Worm (Caenorhabditis elegans) whole organism, late embryonic: ENCODE data around the gene him-10.

Experiments used
- C08G9.2 ChIP-seq: sonication (generic microtip); optimal IDR thresholded peaks from 2 replicates; lab custom pipeline; 2016; ENCODE audit warnings: mild to moderate bottlenecking, missing genetic modification characterization, moderate library complexity, missing compliant biosample characterization
- C38D4.7 ChIP-seq: fragments of 200-800 bp; sonication (Bioruptor generic); optimal IDR thresholded peaks from 2 replicates; lab custom pipeline; 2018; ENCODE audit warnings: mild to moderate bottlenecking, missing genetic modification characterization, moderate library complexity, missing compliant biosample characterization
- K02D7.2 ChIP-seq: sonication (generic microtip); optimal IDR thresholded peaks from 2 replicates; lab custom pipeline; 2017; ENCODE audit warnings: mild to moderate bottlenecking, missing genetic modification characterization, missing compliant biosample characterization
- K09A11.1 ChIP-seq: sonication (generic microtip); optimal IDR thresholded peaks from 2 replicates; lab custom pipeline; 2017; ENCODE audit warnings: antibody characterized with exemption, mild to moderate bottlenecking, missing genetic modification characterization, missing compliant biosample characterization; ENCODE audit not compliant: insufficient read depth
- T23F11.4 ChIP-seq: fragments of 200-800 bp; sonication (Bioruptor generic); optimal IDR thresholded peaks from 2 replicates; lab custom pipeline; 2018; ENCODE audit warnings: mild to moderate bottlenecking, missing genetic modification characterization, missing compliant biosample characterization
- Y22D7AL.16 ChIP-seq: sonication (generic microtip); optimal IDR thresholded peaks from 2 replicates; lab custom pipeline; 2016; ENCODE audit warnings: missing genetic modification characterization, missing compliant biosample characterization
- ceh-14 ChIP-seq: sonication (generic microtip); optimal IDR thresholded peaks from 2 replicates; lab custom pipeline; 2016; ENCODE audit warnings: missing genotype, missing genetic modification characterization, missing compliant biosample characterization
- ceh-22 ChIP-seq: sonication (generic microtip); optimal IDR thresholded peaks from 2 replicates; lab custom pipeline; 2017; ENCODE audit warnings: missing biosample characterization, missing genetic modification characterization
- ceh-30 ChIP-seq: fragments of 150-350 bp; optimal IDR thresholded peaks from 2 replicates; lab custom pipeline; 2014; ENCODE audit warnings: missing biosample characterization, missing genetic modification characterization
- ceh-31 ChIP-seq: sonication (generic microtip); optimal IDR thresholded peaks from 2 replicates; lab custom pipeline; 2016; ENCODE audit warnings: missing genetic modification characterization, missing compliant biosample characterization
- ceh-45 ChIP-seq: fragments of 200-800 bp; sonication (Bioruptor generic); IDR thresholded peaks from 2 replicates; pipeline ENCODE4 v1.3.6; 2022; ENCODE audit warnings: missing genetic modification reagents, missing genetic modification characterization, missing compliant biosample characterization
- ceh-6 ChIP-seq: fragments of 200-800 bp; sonication (Bioruptor generic); optimal IDR thresholded peaks from 2 replicates; lab custom pipeline; 2018; ENCODE audit warnings: mild to moderate bottlenecking, missing genetic modification characterization, missing compliant biosample characterization
- ceh-9 ChIP-seq: sonication (generic microtip); optimal IDR thresholded peaks from 2 replicates; lab custom pipeline; 2016; ENCODE audit warnings: mild to moderate bottlenecking, missing genetic modification characterization, inconsistent platforms, missing compliant biosample characterization
- dmd-4 ChIP-seq: sonication (generic microtip); optimal IDR thresholded peaks from 2 replicates; lab custom pipeline; 2016; ENCODE audit warnings: borderline replicate concordance, missing genetic modification characterization, missing compliant biosample characterization
- ets-4 ChIP-seq: sonication (generic microtip); optimal IDR thresholded peaks from 2 replicates; lab custom pipeline; 2016; ENCODE audit warnings: missing genetic modification characterization, missing compliant biosample characterization
- fax-1 ChIP-seq: sonication (generic microtip); optimal IDR thresholded peaks from 2 replicates; lab custom pipeline; 2016; ENCODE audit warnings: missing genotype, missing genetic modification characterization, missing compliant biosample characterization
- gmeb-2 ChIP-seq: sonication (generic microtip); optimal IDR thresholded peaks from 2 replicates; lab custom pipeline; 2016; ENCODE audit warnings: missing genetic modification characterization, inconsistent platforms, missing compliant biosample characterization
- hlh-13 ChIP-seq: fragments of 200-800 bp; sonication (Bioruptor generic); optimal IDR thresholded peaks from 2 replicates; lab custom pipeline; 2018; ENCODE audit warnings: mild to moderate bottlenecking, missing genetic modification characterization, missing compliant biosample characterization
- hlh-6 ChIP-seq: sonication (generic microtip); optimal IDR thresholded peaks from 2 replicates; lab custom pipeline; 2016; ENCODE audit warnings: missing genotype, missing genetic modification characterization, missing compliant biosample characterization
- mec-3 ChIP-seq: sonication (generic microtip); optimal IDR thresholded peaks from 2 replicates; lab custom pipeline; 2016; ENCODE audit warnings: borderline replicate concordance, missing genetic modification characterization, missing compliant biosample characterization
- nfya-1 ChIP-seq: sonication (generic microtip); optimal IDR thresholded peaks from 2 replicates; lab custom pipeline; 2017; ENCODE audit warnings: missing genetic modification characterization, mild to moderate bottlenecking, missing compliant biosample characterization, antibody characterized with exemption, moderate library complexity
- nhr-232 ChIP-seq: sonication (generic microtip); optimal IDR thresholded peaks from 2 replicates; lab custom pipeline; 2016; ENCODE audit warnings: missing genetic modification characterization, missing compliant biosample characterization
- pag-3 ChIP-seq: sonication (generic microtip); optimal IDR thresholded peaks from 2 replicates; lab custom pipeline; 2016; ENCODE audit warnings: missing compliant biosample characterization, missing genetic modification characterization, borderline replicate concordance
- pat-9 ChIP-seq: fragments of 200-800 bp; sonication (Bioruptor generic); optimal IDR thresholded peaks from 2 replicates; lab custom pipeline; 2018; ENCODE audit warnings: mild to moderate bottlenecking, missing genetic modification characterization, moderate library complexity, missing compliant biosample characterization
- pax-1 ChIP-seq: fragments of 150-350 bp; optimal IDR thresholded peaks from 2 replicates; lab custom pipeline; 2014; ENCODE audit warnings: missing biosample characterization, missing genetic modification characterization
- pha-2 ChIP-seq: sonication (generic microtip); optimal IDR thresholded peaks from 2 replicates; lab custom pipeline; 2017; ENCODE audit warnings: mild to moderate bottlenecking, missing genetic modification characterization, missing compliant biosample characterization
- pros-1 ChIP-seq: fragments of 150-350 bp; optimal IDR thresholded peaks from 2 replicates; lab custom pipeline; 2014; ENCODE audit warnings: missing biosample characterization, missing genetic modification reagents, missing genetic modification characterization
- ref-2 ChIP-seq: sonication (generic microtip); optimal IDR thresholded peaks from 2 replicates; lab custom pipeline; 2016; ENCODE audit warnings: missing genetic modification characterization, missing compliant biosample characterization
- rnt-1 ChIP-seq: sonication (generic microtip); optimal IDR thresholded peaks from 2 replicates; lab custom pipeline; 2016; ENCODE audit warnings: missing genetic modification characterization, missing compliant biosample characterization
- sdc-2 ChIP-seq: sonication (generic microtip); optimal IDR thresholded peaks from 2 replicates; lab custom pipeline; 2016; ENCODE audit warnings: missing genotype, missing genetic modification characterization, missing compliant biosample characterization
- sox-2 ChIP-seq: fragments of 200-800 bp; sonication (Bioruptor generic); IDR thresholded peaks from 2 replicates; pipeline ENCODE4 v1.3.6; 2022; ENCODE audit warnings: missing genetic modification reagents, missing genetic modification characterization, missing compliant biosample characterization
- syd-9 ChIP-seq: sonication (generic microtip); optimal IDR thresholded peaks from 2 replicates; lab custom pipeline; 2016; ENCODE audit warnings: mild to moderate bottlenecking, missing genetic modification characterization, moderate library complexity, missing compliant biosample characterization
- tbx-2 ChIP-seq: sonication (generic microtip); optimal IDR thresholded peaks from 2 replicates; lab custom pipeline; 2016; ENCODE audit warnings: missing genetic modification characterization, missing compliant biosample characterization
- tbx-7 ChIP-seq: sonication (generic microtip); optimal IDR thresholded peaks from 2 replicates; lab custom pipeline; 2016; ENCODE audit warnings: missing genotype, missing genetic modification characterization, missing compliant biosample characterization
- unc-3 ChIP-seq, 2 experiments: fragments of 200-800 bp in 1 of 2; sonication (Bioruptor generic) in 1 of 2; sonication (generic microtip) in 1 of 2; conservative IDR thresholded peaks in 1 of 2; optimal IDR thresholded peaks in 1 of 2; 2 replicates each; pipeline versions ENCODE4 v1.3.6 to Lab custom; 2016 to 2022; ENCODE audit warnings: missing compliant biosample characterization in 2 of 2, missing genetic modification characterization in 2 of 2, missing genetic modification reagents in 1 of 2
- unc-55 ChIP-seq: sonication (generic microtip); optimal IDR thresholded peaks from 2 replicates; lab custom pipeline; 2017; ENCODE audit warnings: missing biosample characterization, missing genetic modification reagents, missing genetic modification characterization

Gene him-10

DNA sequence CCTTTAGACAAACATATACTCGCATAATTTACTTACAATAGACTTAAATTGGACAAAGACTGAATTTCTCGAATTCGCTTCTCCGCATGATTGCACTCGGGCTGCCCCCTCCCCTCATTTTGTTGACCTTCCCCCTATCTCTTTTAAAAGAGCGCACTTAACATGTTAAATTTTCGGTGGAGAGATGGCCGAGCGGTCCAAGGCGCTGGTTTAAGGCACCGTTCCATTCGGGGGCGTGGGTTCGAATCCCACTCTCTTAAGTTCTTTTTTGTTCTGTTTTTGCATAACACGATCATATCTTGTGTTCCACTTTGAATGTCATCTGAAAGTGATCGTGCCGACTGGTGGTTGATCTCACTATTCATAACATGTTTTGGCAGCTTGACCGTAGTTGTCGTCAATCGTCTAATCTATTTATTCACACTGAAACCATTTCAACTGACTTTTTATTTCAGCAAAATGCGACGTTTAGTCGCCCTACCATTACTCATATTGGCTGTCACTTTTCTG is 33.3 kb upstream of the him-10 start, which contains the start of gene cutl-23 (continued):
- peak; percentile 57 for TF ChIP-seq dmd-4
- peak; percentile 5; the same call in 1 of the 2 replicates for TF ChIP-seq sox-2 (GFP tag; lab: Robert Waterston, UW)
- TF ChIP-seq gmeb-2 (tag; lab: Kevin White, UChicago), result peak; percentile 58
- TF ChIP-seq sdc-2 (tag; lab: Kevin White, UChicago), result peak; percentile 41
- TF ChIP-seq ceh-14 (tag; lab: Kevin White, UChicago), result no peak
- TF ChIP-seq unc-55, result no peak
- no peak for TF ChIP-seq ref-2
- no peak for TF ChIP-seq tbx-7 (tag; lab: Kevin White, UChicago)
- peak; percentile 9; the same call in 1 of the 2 replicates for TF ChIP-seq ceh-45 (GFP tag; lab: Robert Waterston, UW)
- TF ChIP-seq pat-9 (tag; lab: Kevin White, UChicago), result peak; percentile 23
- no peak for TF ChIP-seq hlh-13 (GFP tag; lab: Kevin White, UChicago)
- TF ChIP-seq C38D4.7 (GFP tag; lab: Kevin White, UChicago), result peak; percentile 19
- peak; percentile 34 for TF ChIP-seq ceh-9 (tag; lab: Kevin White, UChicago)
- peak; percentile 80 for TF ChIP-seq hlh-6 (tag; lab: Kevin White, UChicago)
- TF ChIP-seq ceh-6 (GFP tag; lab: Kevin White, UChicago), result peak; percentile 59
- TF ChIP-seq pag-3 (tag; lab: Kevin White, UChicago), result no peak
- TF ChIP-seq nfya-1 (tag; lab: Kevin White, UChicago), result peak; percentile 23
- peak; percentile 38 for TF ChIP-seq Y22D7AL.16 (tag; lab: Kevin White, UChicago)
- 0 out of 2 replicates have a peak, but pooled peaks have one; percentile 16 for TF ChIP-seq unc-3 (GFP tag; conservative IDR thresholded peaks at IDR 0.05; lab: Robert Waterston, UW)
- TF ChIP-seq unc-3 (tag; optimal IDR thresholded peaks at IDR 0.05; lab: Kevin White, UChicago), result no peak
- peak; percentile 40 for TF ChIP-seq K02D7.2
- peak; percentile 22 for TF ChIP-seq fax-1
- TF ChIP-seq pha-2 (tag; lab: Kevin White, UChicago), result peak; percentile 26
- TF ChIP-seq ceh-30 (tag; lab: Kevin White, UChicago), result no peak
- no peak for TF ChIP-seq mec-3 (tag; lab: Kevin White, UChicago)
- TF ChIP-seq pros-1 (tag; lab: Kevin White, UChicago), result no peak
- TF ChIP-seq K09A11.1 (tag; lab: Kevin White, UChicago), result no peak

DNA sequence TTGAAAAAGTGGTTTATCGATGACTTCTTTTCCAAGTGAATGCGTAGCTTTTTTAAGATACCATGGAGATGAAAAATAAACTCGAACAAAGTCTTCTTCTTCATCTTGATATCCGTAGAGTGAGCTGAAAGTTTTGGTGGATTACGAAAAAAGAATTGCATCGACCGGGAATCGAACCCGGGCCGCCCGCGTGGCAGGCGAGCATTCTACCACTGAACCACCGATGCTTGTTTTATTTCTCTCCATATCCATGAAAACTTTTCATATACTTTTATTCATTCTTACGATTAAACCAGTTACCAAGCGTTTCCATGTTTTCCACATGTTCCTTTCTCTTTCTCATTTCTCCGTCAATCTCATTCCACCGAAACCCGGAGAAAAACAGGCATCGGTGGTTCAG is 21.0 kb upstream of the him-10 start:
- TF ChIP-seq rnt-1 (tag; lab: Kevin White, UChicago) (no peak), ets-4 (tag; lab: Kevin White, UChicago) (no peak), ceh-9 (tag; lab: Kevin White, UChicago) (no peak), T23F11.4 (GFP tag; lab: Kevin White, UChicago) (no peak), hlh-13 (GFP tag; lab: Kevin White, UChicago) (no peak), tbx-7 (tag; lab: Kevin White, UChicago) (no peak), ceh-31 (tag; lab: Kevin White, UChicago) (no peak), C08G9.2 (tag; lab: Kevin White, UChicago) (no peak), nhr-232 (no peak), hlh-6 (tag; lab: Kevin White, UChicago) (no peak), syd-9 (tag; lab: Kevin White, UChicago) (no peak), ref-2 (no peak), pax-1 (tag; lab: Kevin White, UChicago) (no peak), tbx-2 (tag; lab: Kevin White, UChicago) (no peak), ceh-22 (tag; lab: Kevin White, UChicago) (no peak)
- TF ChIP-seq, all 69 proteins: peak for 0
